Fruit fly (Drosophila melanogaster): ENCODE measurements around the gene Gr61a.

DNA sequence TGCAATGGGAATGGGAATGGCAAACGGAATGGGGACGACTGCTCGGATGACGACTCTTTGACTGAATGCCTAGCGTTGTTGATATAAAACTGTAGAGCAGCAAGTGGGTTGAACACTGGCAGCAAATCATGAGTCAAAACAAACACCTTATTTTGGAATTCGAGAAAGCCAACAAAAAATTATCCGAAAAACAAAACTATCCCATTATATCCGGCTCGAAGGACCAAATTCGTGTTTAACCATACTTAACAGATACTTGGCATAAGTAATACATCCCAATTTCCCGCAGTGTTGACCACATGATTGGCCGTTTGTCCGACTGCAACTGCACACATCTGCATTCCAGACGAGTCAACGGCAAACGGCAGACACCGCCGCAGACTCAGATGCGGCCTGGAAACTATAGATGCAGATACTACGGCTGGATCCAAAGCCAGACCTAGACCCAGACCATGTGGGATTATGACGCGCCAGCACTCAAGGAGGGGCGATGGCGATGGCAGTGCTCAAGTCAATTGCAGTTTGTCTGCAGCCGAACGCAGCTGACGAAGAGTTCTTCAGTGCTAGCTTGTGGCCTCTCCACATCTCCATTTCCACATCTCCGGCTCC is 27.9 kb upstream of the Gr61a start:
- TF ChIP-seq CTCF (optimal IDR thresholded peaks at IDR 0.05) = no peak
- no peak for TF ChIP-seq CG8478 (optimal IDR thresholded peaks at IDR 0.05)

Measured in S2 (cell line).